Worm (Caenorhabditis elegans): ENCODE results near the gene ril-2.
A peak's percentile ranks its signal among the peaks of the same experiment; 100 is the strongest.

Gene ril-2

ce11 chrV:12554172-12555031 lies 44.6 kb downstream of the ril-2 start (continued):
- TF ChIP-seq unc-62 (GFP tag; optimal IDR thresholded peaks at IDR 0.05) (no peak), ets-5 (GFP tag; IDR thresholded peaks at IDR 0.05) (no peak), irx-1 (tag; optimal IDR thresholded peaks at IDR 0.05) (no peak), alr-1 (tag; optimal IDR thresholded peaks at IDR 0.05; ENCODE audit: borderline replicate concordance) (no peak), fkh-4 (tag; optimal IDR thresholded peaks at IDR 0.05; ENCODE audit: borderline replicate concordance) (no peak), jun-1 (tag; optimal IDR thresholded peaks at IDR 0.05) (no peak), mef-2 (tag; optimal IDR thresholded peaks at IDR 0.05) (no peak), nhr-85 (tag) (peak; percentile 98), skn-1 (tag; optimal IDR thresholded peaks at IDR 0.05) (no peak), nhr-28 (tag; optimal IDR thresholded peaks at IDR 0.05) (no peak), snu-23 (GFP tag; optimal IDR thresholded peaks at IDR 0.05) (peak; percentile 64), ztf-4 (tag; optimal IDR thresholded peaks at IDR 0.05) (peak; percentile 28), zip-4 (GFP tag; optimal IDR thresholded peaks at IDR 0.05) (no peak), isw-1 (GFP tag; IDR thresholded peaks at IDR 0.05) (no peak), tlp-1 (tag; optimal IDR thresholded peaks at IDR 0.05) (no peak), ama-1 (optimal IDR thresholded peaks at IDR 0.05) (peak; percentile 6), Y116A8C.19 (tag; optimal IDR thresholded peaks at IDR 0.05; ENCODE audit: borderline replicate concordance) (no peak), hpl-2 (GFP tag; optimal IDR thresholded peaks at IDR 0.05) (no peak), mdl-1 (tag; optimal IDR thresholded peaks at IDR 0.05) (peak in 1 of 2 experiments; percentile 34), unc-130 (tag; optimal IDR thresholded peaks at IDR 0.05) (peak; percentile 64), tbx-2 (tag; optimal IDR thresholded peaks at IDR 0.05) (peak; percentile 72), pag-3 (tag; optimal IDR thresholded peaks at IDR 0.05; ENCODE audit: borderline replicate concordance, insufficient read depth) (no peak), nhr-90 (tag; optimal IDR thresholded peaks at IDR 0.05; ENCODE audit: poor library complexity) (peak; percentile 73), hlh-4 (tag; optimal IDR thresholded peaks at IDR 0.05) (no peak), ztf-11 (tag; optimal IDR thresholded peaks at IDR 0.05) (no peak), grh-1 (GFP tag; IDR thresholded peaks at IDR 0.05) (peak; percentile 51; the same call in 1 of the 2 replicates), C04F5.9 (tag; optimal IDR thresholded peaks at IDR 0.05) (no peak), aly-2 (tag; optimal IDR thresholded peaks at IDR 0.05) (no peak), nhr-237 (tag; optimal IDR thresholded peaks at IDR 0.05) (no peak), nhr-20 (tag; optimal IDR thresholded peaks at IDR 0.05) (peak; percentile 79), lin-15B (tag; optimal IDR thresholded peaks at IDR 0.05) (no peak), zag-1 (tag; optimal IDR thresholded peaks at IDR 0.05) (no peak), sptf-1 (tag; optimal IDR thresholded peaks at IDR 0.05) (no peak), F16B12.6 (tag; optimal IDR thresholded peaks at IDR 0.05) (no peak)

ce11 chrV:12553286-12553725 lies 45.7 kb downstream of the ril-2 start:
- TF ChIP-seq lin-13 (GFP tag; optimal IDR thresholded peaks at IDR 0.05) (no peak), nhr-47 (tag; optimal IDR thresholded peaks at IDR 0.05) (peak; percentile 43), aha-1 (tag; optimal IDR thresholded peaks at IDR 0.05) (no peak), ama-1 (optimal IDR thresholded peaks at IDR 0.05) (no peak), sup-37 (GFP tag; optimal IDR thresholded peaks at IDR 0.05) (no peak), Y116A8C.19 (tag; optimal IDR thresholded peaks at IDR 0.05; ENCODE audit: borderline replicate concordance) (no peak), blmp-1 (tag; optimal IDR thresholded peaks at IDR 0.05) (peak; percentile 59), pag-3 (tag; optimal IDR thresholded peaks at IDR 0.05; ENCODE audit: borderline replicate concordance, insufficient read depth) (no peak), dpl-1 (GFP tag; optimal IDR thresholded peaks at IDR 0.05) (no peak), pax-3 (tag; optimal IDR thresholded peaks at IDR 0.05) (peak; percentile 55), efl-1 (optimal IDR thresholded peaks at IDR 0.05) (no peak), efl-1 (GFP tag; optimal IDR thresholded peaks at IDR 0.05 in 1 of 2) (peak in 1 of 2 experiments; percentile 1), C16A3.4 (tag; optimal IDR thresholded peaks at IDR 0.05) (no peak), nhr-85 (tag) (peak; percentile 94), unc-130 (tag; optimal IDR thresholded peaks at IDR 0.05) (peak; percentile 47), mdl-1 (tag; optimal IDR thresholded peaks at IDR 0.05) (peak in 1 of 2 experiments; percentile 63), dsc-1 (tag; optimal IDR thresholded peaks at IDR 0.05) (peak; percentile 60), snu-23 (GFP tag; optimal IDR thresholded peaks at IDR 0.05) (peak; percentile 40), rnt-1 (tag; optimal IDR thresholded peaks at IDR 0.05) (no peak), lin-35 (GFP tag; optimal IDR thresholded peaks at IDR 0.05) (no peak), nhr-84 (tag; optimal IDR thresholded peaks at IDR 0.05) (no peak), grh-1 (GFP tag; IDR thresholded peaks at IDR 0.05) (no peak; the same call in 1 of the 2 replicates), nhr-71 (tag; optimal IDR thresholded peaks at IDR 0.05) (peak; percentile 64), nhr-20 (tag; optimal IDR thresholded peaks at IDR 0.05) (peak; percentile 60), nhr-19 (GFP tag; conservative IDR thresholded peaks at IDR 0.05) (peak; percentile 46), sptf-1 (tag; optimal IDR thresholded peaks at IDR 0.05) (no peak), pqm-1 (tag; optimal IDR thresholded peaks at IDR 0.05) (no peak)

Measured in whole organism, L1 larva.